Fruit fly (Drosophila melanogaster) S2 (cell line): Measurements from ENCODE around the gene Irbp18.

Experiments used
- CG8478 ChIP-seq: fragments of >200 bp; optimal IDR thresholded peaks from 2 replicates; lab custom pipeline; 2018
- CTCF ChIP-seq, 2 experiments: fragments of >200 bp; optimal IDR thresholded peaks; 2 replicates each; lab custom pipeline; 2018

DNA sequence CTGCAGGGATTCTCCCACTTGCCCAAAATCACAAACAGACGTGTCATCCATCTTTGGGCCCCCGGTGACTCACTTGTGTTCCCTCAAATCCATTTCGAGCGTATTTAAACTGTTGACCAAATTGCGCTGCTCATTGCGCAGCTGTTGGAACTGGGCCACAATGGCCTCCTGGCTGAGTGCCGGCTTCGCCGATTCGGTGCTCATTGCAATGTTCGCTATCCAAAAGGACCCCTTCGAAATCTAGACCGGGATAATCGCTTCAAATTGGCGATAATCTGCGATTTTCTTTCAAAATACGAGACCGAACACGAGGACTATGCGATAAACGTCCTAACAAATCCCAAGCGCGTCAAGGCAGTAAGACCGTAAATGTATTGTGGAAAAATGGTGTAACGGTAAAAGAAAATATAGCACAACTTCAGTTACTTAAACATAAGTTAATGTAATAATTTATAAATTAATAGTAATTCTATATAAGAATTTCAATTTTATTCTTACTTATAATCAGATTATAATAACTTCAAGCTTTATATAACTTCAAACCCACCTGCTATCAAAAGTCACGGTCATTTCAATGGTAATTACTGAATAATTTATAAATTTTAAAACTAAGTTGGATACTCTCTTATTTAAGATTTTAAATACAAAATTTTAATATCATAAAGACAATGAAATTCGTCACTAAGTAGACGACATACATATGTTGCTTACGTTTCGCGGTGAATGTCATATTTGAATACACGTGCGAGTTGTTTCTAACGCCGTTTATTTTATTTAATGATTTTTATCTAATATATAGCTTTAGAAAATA, 23.7 kb downstream of the Irbp18 start, which contains the start of the genes Pfdn2 and Noc1:
- no peak for TF ChIP-seq CG8478 (lab: Kevin White, UChicago)
- TF ChIP-seq CTCF (optimal IDR thresholded peaks at IDR 0.05; lab: Kevin White, UChicago) = no peak
